Fruit fly (Drosophila melanogaster): ENCODE data around the gene CG18418.

DNA sequence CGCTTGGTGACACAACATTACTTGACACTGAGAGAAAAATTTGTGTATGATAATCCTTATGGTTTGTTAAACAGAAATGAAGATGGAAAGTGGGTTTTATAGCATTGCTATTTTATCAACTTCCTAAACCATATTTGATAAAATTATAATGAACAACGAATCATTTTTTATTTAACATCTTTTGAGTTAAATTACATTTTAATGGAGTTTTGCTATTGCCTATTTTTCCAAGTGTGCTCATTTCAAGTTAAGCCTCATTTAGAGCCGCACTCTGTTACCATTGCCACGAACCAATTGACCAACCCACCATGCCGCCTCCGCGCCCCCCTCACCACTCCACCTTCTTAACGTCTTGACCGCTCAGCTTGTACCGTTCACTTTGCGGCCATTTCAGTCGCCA lies 10.2 kb upstream of the CG18418 start:
- TF ChIP-seq CG15269 (tag; optimal IDR thresholded peaks at IDR 0.05) (no peak), al (GFP tag; IDR thresholded peaks at IDR 0.05) (no peak), tup (GFP tag; optimal IDR thresholded peaks at IDR 0.05) (no peak), CG10321 (GFP tag; IDR thresholded peaks at IDR 0.05) (no peak), nerfin-2 (GFP tag; IDR thresholded peaks at IDR 0.05; ENCODE audit: partially characterized antibody) (no peak), Fer3 (tag; optimal IDR thresholded peaks at IDR 0.05) (no peak), ap (GFP tag; IDR thresholded peaks at IDR 0.05) (no peak), Neu2 (GFP tag; optimal IDR thresholded peaks at IDR 0.05; ENCODE audit: borderline replicate concordance) (no peak), ato (GFP tag; IDR thresholded peaks at IDR 0.05; ENCODE audit: partially characterized antibody) (no peak), Rx (GFP tag; IDR thresholded peaks at IDR 0.05) (no peak), CG11504 (tag; optimal IDR thresholded peaks at IDR 0.05) (peak; percentile 36), Hand (GFP tag; optimal IDR thresholded peaks at IDR 0.05) (no peak)
